Fruit fly (Drosophila melanogaster): Measurements from ENCODE around the gene CG3223.

DNA sequence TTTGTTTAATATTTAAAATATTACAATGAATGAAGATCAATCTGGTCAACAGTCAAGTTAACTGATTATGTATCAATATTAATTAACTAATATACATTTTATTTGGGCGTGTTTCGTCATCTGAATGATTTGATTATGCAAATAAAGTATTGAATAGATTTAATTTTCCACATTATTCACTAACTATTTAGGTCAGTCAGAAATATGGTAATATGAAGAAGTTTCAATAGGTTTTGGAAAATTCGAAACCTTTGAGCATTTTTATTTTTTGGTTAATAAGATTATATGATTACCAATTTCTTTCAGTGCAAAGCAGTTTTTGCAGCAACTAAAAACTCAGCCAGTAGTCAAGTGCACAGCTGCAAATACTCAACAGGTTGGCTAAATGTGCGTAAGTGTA lies 17.1 kb upstream of the CG3223 start:
- TF ChIP-seq kay (GFP tag; optimal IDR thresholded peaks at IDR 0.05) (no peak), B-H1 (GFP tag; IDR thresholded peaks at IDR 0.05) (no peak), chif (GFP tag; optimal IDR thresholded peaks at IDR 0.05) (no peak), da (GFP tag; optimal IDR thresholded peaks at IDR 0.05) (no peak), CG11504 (tag; optimal IDR thresholded peaks at IDR 0.05) (no peak)
